Fruit fly (Drosophila melanogaster) whole organism, embryonic: ENCODE measurements around the gene Srp19.

Experiments used
- Asciz ChIP-seq: fragments of 200-800 bp; sonication (Bioruptor generic); optimal IDR thresholded peaks from 2 replicates; lab custom pipeline; 2017; ENCODE audit warnings: missing biosample characterization, mild to moderate bottlenecking, missing genetic modification characterization, missing genetic modification reagents
- Blimp-1 ChIP-seq: fragments of 200-800 bp; sonication (Bioruptor generic); optimal IDR thresholded peaks from 3 replicates; lab custom pipeline; 2018; ENCODE audit warnings: missing biosample characterization, missing genetic modification characterization, mild to moderate bottlenecking, moderate library complexity, missing genetic modification reagents
- CG11695 ChIP-seq: fragments of 200-800 bp; sonication (Bioruptor generic); IDR thresholded peaks from 3 replicates; pipeline ENCODE4 v1.3.6; 2022; ENCODE audit warnings: missing biosample characterization, missing genetic modification characterization
- CG13123 ChIP-seq: fragments of 200-800 bp; sonication (Bioruptor generic); optimal IDR thresholded peaks from 2 replicates; lab custom pipeline; 2016; ENCODE audit warnings: missing biosample characterization, missing genetic modification characterization
- CG13424 ChIP-seq: fragments of 200-800 bp; sonication (Bioruptor generic); optimal IDR thresholded peaks from 2 replicates; lab custom pipeline; 2019; ENCODE audit warnings: missing biosample characterization, mild to moderate bottlenecking, missing genetic modification characterization, moderate library complexity
- CG16779 ChIP-seq: fragments of 200-800 bp; sonication (Bioruptor generic); IDR thresholded peaks from 2 replicates; pipeline ENCODE4 v1.3.6; 2022; ENCODE audit warnings: missing biosample characterization, missing genetic modification characterization
- CG17359 ChIP-seq: fragments of 200-800 bp; sonication (Bioruptor generic); optimal IDR thresholded peaks from 3 replicates; lab custom pipeline; 2018; ENCODE audit warnings: missing biosample characterization, mild to moderate bottlenecking, missing genetic modification characterization, moderate library complexity
- CG32532 ChIP-seq: fragments of 200-800 bp; sonication (Bioruptor generic); IDR thresholded peaks from 2 replicates; pipeline ENCODE4 v1.3.6; 2022; ENCODE audit warnings: missing biosample characterization, missing genetic modification characterization
- CG32772 ChIP-seq: fragments of 200-800 bp; sonication (Bioruptor generic); IDR thresholded peaks from 2 replicates; pipeline ENCODE4 v1.3.6; 2022; ENCODE audit warnings: missing biosample characterization, missing genetic modification characterization
- CG3726 ChIP-seq: fragments of 200-800 bp; sonication (Bioruptor generic); IDR thresholded peaks from 3 replicates; pipeline ENCODE4, ENCODE4 v1.3.6; 2022; ENCODE audit warnings: missing biosample characterization, missing genetic modification characterization
- CG3847 ChIP-seq: fragments of 200-800 bp; sonication (Bioruptor generic); IDR thresholded peaks from 2 replicates; pipeline ENCODE4 v1.3.6; 2022; ENCODE audit warnings: missing biosample characterization, missing genetic modification characterization
- CG4617 ChIP-seq: fragments of 200-800 bp; sonication (Bioruptor generic); optimal IDR thresholded peaks from 3 replicates; lab custom pipeline; 2016; ENCODE audit warnings: missing biosample characterization, missing genetic modification characterization, borderline replicate concordance
- CG4730 ChIP-seq: fragments of 200-800 bp; sonication (Bioruptor generic); IDR thresholded peaks from 2 replicates; pipeline ENCODE4 v1.3.6; 2022; ENCODE audit warnings: missing biosample characterization, missing genetic modification characterization
- CG5180 ChIP-seq: fragments of 200-800 bp; sonication (Bioruptor generic); optimal IDR thresholded peaks from 3 replicates; lab custom pipeline; 2017; ENCODE audit warnings: missing biosample characterization, missing genetic modification characterization, mild to moderate bottlenecking, moderate library complexity, missing genetic modification reagents
- CG7963 ChIP-seq: fragments of 200-800 bp; sonication (Bioruptor generic); IDR thresholded peaks from 3 replicates; pipeline ENCODE4 v1.3.6; 2022; ENCODE audit warnings: missing biosample characterization, missing genetic modification characterization; ENCODE audit not compliant: partially characterized antibody
- CG8089 ChIP-seq: fragments of 200-800 bp; sonication (Bioruptor generic); optimal IDR thresholded peaks from 3 replicates; lab custom pipeline; 2016; ENCODE audit warnings: missing biosample characterization, missing genetic modification characterization
- CG8281 ChIP-seq: fragments of 200-800 bp; sonication (Bioruptor generic); optimal IDR thresholded peaks from 2 replicates; lab custom pipeline; 2018; ENCODE audit warnings: missing biosample characterization, mild to moderate bottlenecking, missing genetic modification characterization, moderate library complexity
- Doc2 ChIP-seq: fragments of 200-800 bp; sonication (Bioruptor generic); IDR thresholded peaks from 2 replicates; pipeline ENCODE4 v1.3.6; 2022; ENCODE audit warnings: missing biosample characterization, missing genetic modification characterization
- Dref ChIP-seq: fragments of 200-800 bp; sonication (Bioruptor generic); IDR thresholded peaks from 2 replicates; pipeline ENCODE4 v1.3.6; 2022; ENCODE audit warnings: missing biosample characterization, missing genetic modification characterization
- Eip74EF ChIP-seq, 2 experiments: fragments of 200-800 bp in 1 of 2; fragments of >200 bp in 1 of 2; sonication (Bioruptor generic) in 1 of 2; optimal IDR thresholded peaks; 2 replicates each; lab custom pipeline; 2017 to 2019; ENCODE audit warnings: missing biosample characterization in 2 of 2, missing genetic modification characterization in 2 of 2, mild to moderate bottlenecking in 1 of 2, moderate library complexity in 1 of 2
- Ets65A ChIP-seq: fragments of 200-800 bp; sonication (Bioruptor generic); peaks from one replicate; lab custom pipeline; 2016; ENCODE audit warnings: missing biosample characterization, missing genetic modification characterization
- Fer3 ChIP-seq: fragments of 200-800 bp; sonication (Bioruptor generic); optimal IDR thresholded peaks from 2 replicates; lab custom pipeline; 2018; ENCODE audit warnings: missing biosample characterization, mild to moderate bottlenecking, missing genetic modification characterization, moderate library complexity
- Lpt ChIP-seq: fragments of >200 bp; optimal IDR thresholded peaks from 2 replicates; lab custom pipeline; 2018; ENCODE audit warnings: missing biosample characterization, missing genetic modification characterization
- Mrtf ChIP-seq: fragments of 200-800 bp; sonication (Bioruptor generic); IDR thresholded peaks from 3 replicates; pipeline ENCODE4 v1.3.6; 2022; ENCODE audit warnings: missing biosample characterization, missing genetic modification characterization
- NFAT ChIP-seq: fragments of 200-800 bp; sonication (Bioruptor generic); IDR thresholded peaks from 2 replicates; pipeline ENCODE4 v1.3.6; 2022; ENCODE audit warnings: missing biosample characterization, missing genetic modification characterization
- Nf-YA ChIP-seq: fragments of 200-800 bp; sonication (Bioruptor generic); IDR thresholded peaks from 2 replicates; pipeline ENCODE4 v1.3.6; 2022; ENCODE audit warnings: missing biosample characterization, missing genetic modification characterization
- Ptx1 ChIP-seq: fragments of 200-800 bp; sonication (Bioruptor generic); IDR thresholded peaks from 2 replicates; pipeline ENCODE4 v1.3.6; 2022; ENCODE audit warnings: missing biosample characterization, missing genetic modification characterization
- bowl ChIP-seq: fragments of 200-800 bp; sonication (Bioruptor generic); IDR thresholded peaks from 2 replicates; pipeline ENCODE4 v1.3.6; 2022; ENCODE audit warnings: missing biosample characterization, missing genetic modification characterization
- cad ChIP-seq: fragments of >200 bp; optimal IDR thresholded peaks from 2 replicates; lab custom pipeline; 2017; ENCODE audit warnings: missing biosample characterization, missing genetic modification characterization
- chinmo ChIP-seq: fragments of 200-800 bp; sonication (Bioruptor generic); IDR thresholded peaks from 4 replicates; pipeline ENCODE4 v1.3.6; 2022; ENCODE audit warnings: missing biosample characterization, missing genetic modification characterization; ENCODE audit not compliant: partially characterized antibody
- chn ChIP-seq: fragments of 200-800 bp; sonication (Bioruptor generic); optimal IDR thresholded peaks from 2 replicates; lab custom pipeline; 2016; ENCODE audit warnings: missing biosample characterization, missing genetic modification characterization
- crol ChIP-seq: fragments of 200-800 bp; sonication (Bioruptor generic); IDR thresholded peaks from 2 replicates; pipeline ENCODE4 v1.3.6; 2022; ENCODE audit warnings: missing biosample characterization, missing genetic modification characterization
- ftz-f1 ChIP-seq: fragments of 200-800 bp; sonication (Bioruptor generic); optimal IDR thresholded peaks from 2 replicates; lab custom pipeline; 2016; ENCODE audit warnings: missing biosample characterization, missing genetic modification characterization
- grau ChIP-seq: fragments of 200-800 bp; optimal IDR thresholded peaks from 3 replicates; lab custom pipeline; 2019; ENCODE audit warnings: missing biosample characterization, mild to moderate bottlenecking, missing genetic modification characterization, moderate library complexity
- hkb ChIP-seq, 2 experiments: fragments of 200-800 bp in 1 of 2; fragments of >200 bp in 1 of 2; sonication (Bioruptor generic) in 1 of 2; IDR thresholded peaks in 1 of 2; optimal IDR thresholded peaks in 1 of 2; 2 replicates each; pipeline versions ENCODE4 v1.3.6 to Lab custom; 2017 to 2022; ENCODE audit warnings: missing biosample characterization in 1 of 2, missing genetic modification characterization in 1 of 2
- klu ChIP-seq: fragments of 200-800 bp; sonication (Bioruptor generic); IDR thresholded peaks from 2 replicates; pipeline ENCODE4 v1.3.6; 2022; ENCODE audit warnings: missing biosample characterization, missing genetic modification characterization
- lov ChIP-seq, 2 experiments: fragments of 200-800 bp in 1 of 2; fragments of >200 bp in 1 of 2; sonication (Bioruptor generic) in 1 of 2; IDR thresholded peaks in 1 of 2; optimal IDR thresholded peaks in 1 of 2; 2 replicates in 1 of 2; 3 replicates in 1 of 2; pipeline versions ENCODE4 v1.3.6 to Lab custom; 2017 to 2022; ENCODE audit warnings: missing biosample characterization in 1 of 2, missing genetic modification characterization in 1 of 2
- ro ChIP-seq: fragments of 200-800 bp; sonication (Bioruptor generic); IDR thresholded peaks from 2 replicates; pipeline ENCODE4 v1.3.6; 2022; ENCODE audit warnings: missing biosample characterization, missing genetic modification characterization
- sens ChIP-seq: fragments of 200-800 bp; sonication (Bioruptor generic); peaks from one replicate; lab custom pipeline; 2016; ENCODE audit warnings: missing biosample characterization, missing genetic modification characterization
- seq ChIP-seq: fragments of 200-800 bp; sonication (Bioruptor generic); IDR thresholded peaks from 2 replicates; pipeline ENCODE4 v1.3.6; 2022; ENCODE audit warnings: missing biosample characterization, missing genetic modification characterization
- sim ChIP-seq: fragments of 200-800 bp; sonication (Bioruptor generic); IDR thresholded peaks from 2 replicates; pipeline ENCODE4 v1.3.6; 2022; ENCODE audit warnings: missing biosample characterization, missing genetic modification characterization
- slou ChIP-seq: fragments of 200-800 bp; sonication (Bioruptor generic); optimal IDR thresholded peaks from 3 replicates; lab custom pipeline; 2016; ENCODE audit warnings: missing biosample characterization, missing genetic modification characterization
- sob ChIP-seq: fragments of 200-800 bp; sonication (Bioruptor generic); IDR thresholded peaks from 2 replicates; pipeline ENCODE4 v1.3.6; 2022; ENCODE audit warnings: missing biosample characterization, missing genetic modification characterization
- tll ChIP-seq, 2 experiments: fragments of 200-800 bp in 1 of 2; fragments of >200 bp in 1 of 2; sonication (Bioruptor generic) in 1 of 2; optimal IDR thresholded peaks; 2 replicates each; lab custom pipeline; 2017 to 2019; ENCODE audit warnings: missing biosample characterization in 2 of 2, missing genetic modification characterization in 2 of 2, mild to moderate bottlenecking in 1 of 2, moderate library complexity in 1 of 2
- wdn ChIP-seq: fragments of 200-800 bp; sonication (Bioruptor generic); IDR thresholded peaks from 2 replicates; pipeline ENCODE4 v1.3.6; 2022; ENCODE audit warnings: missing biosample characterization, missing genetic modification characterization

Gene Srp19

dm6 chr3L:7390442-7390841, 42.6 kb upstream of the Srp19 start, which contains the start of gene CG8563:
CG8563 (plus strand) TSS chr3L:7390742.
- TF ChIP-seq crol (GFP tag; lab: Robert Waterston, UW) (no peak), grau (tag; lab: Kevin White, UChicago) (no peak), Mrtf (GFP tag; lab: Robert Waterston, UW) (no peak), cad (GFP tag; lab: Kevin White, UChicago) (no peak), CG5180 (GFP tag; lab: Kevin White, UChicago) (no peak), Asciz (GFP tag; lab: Kevin White, UChicago) (no peak), CG11695 (GFP tag; lab: Robert Waterston, UW) (no peak), CG3726 (GFP tag; lab: Robert Waterston, UW) (no peak), CG3847 (GFP tag; lab: Robert Waterston, UW) (no peak), CG32532 (no peak), slou (GFP tag; lab: Kevin White, UChicago) (no peak), NFAT (GFP tag; lab: Robert Waterston, UW) (no peak), Blimp-1 (GFP tag; lab: Kevin White, UChicago) (no peak), Dref (GFP tag; lab: Robert Waterston, UW) (no peak), CG8281 (tag; lab: Kevin White, UChicago) (no peak), Ptx1 (GFP tag; lab: Robert Waterston, UW) (no peak)

DNA sequence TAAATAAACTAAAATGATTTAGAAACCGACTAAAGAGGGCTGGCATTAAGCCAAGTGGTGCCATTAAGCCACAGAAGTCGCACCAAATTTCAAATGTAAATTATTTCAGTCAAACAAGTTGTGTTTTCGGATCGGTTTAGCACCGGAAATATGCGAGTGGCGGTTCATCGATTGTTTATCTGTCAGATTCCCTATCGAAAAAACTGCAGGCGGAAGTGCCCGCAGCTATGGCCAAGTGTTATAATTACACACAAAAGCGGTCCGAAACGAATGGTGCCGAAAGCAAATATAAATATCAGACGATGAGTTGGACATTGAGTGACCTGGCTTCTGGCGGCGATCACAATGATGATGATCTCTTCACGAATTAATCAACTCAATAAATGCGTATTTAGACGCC, 42.2 kb upstream of the Srp19 start:
- TF ChIP-seq sob (no peak), ro (GFP tag; lab: Robert Waterston, UW) (no peak), chinmo (GFP tag; lab: Robert Waterston, UW) (0 out of 4 replicates have a peak, but pooled peaks have one; percentile 51), hkb (optimal IDR thresholded peaks at IDR 0.05; lab: Kevin White, UChicago) (no peak), hkb (GFP tag; IDR thresholded peaks at IDR 0.05; lab: Robert Waterston, UW) (no peak), Eip74EF (GFP tag; optimal IDR thresholded peaks at IDR 0.05; lab: Kevin White, UChicago) (peak in 1 of 2 experiments; percentile 68), Blimp-1 (GFP tag; lab: Kevin White, UChicago) (no peak)

DNA sequence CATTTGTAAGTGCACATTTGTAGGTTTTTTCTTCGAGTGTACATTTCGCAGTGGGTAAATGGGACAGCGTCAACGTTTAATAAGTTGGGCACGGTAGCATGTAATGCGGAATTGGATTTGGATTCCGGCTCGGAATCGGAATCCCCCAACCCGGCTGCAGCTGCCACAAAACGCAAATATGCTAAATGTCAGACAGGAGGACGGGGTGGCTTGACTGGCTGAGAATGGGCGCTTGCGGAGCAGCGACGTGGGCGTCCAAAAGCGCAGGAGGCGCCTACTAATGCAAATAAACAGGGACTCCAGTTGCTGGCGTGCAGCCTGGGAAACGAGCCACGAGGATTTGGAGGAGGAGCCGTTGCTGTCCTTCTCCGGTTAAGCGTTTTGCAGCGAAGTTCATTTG, 40.0 kb upstream of the Srp19 start, which contains the start of gene CG8564:
TSS of gene CG8564 (minus strand) at position 101 of the 400 bp plus-strand sequence.
- TF ChIP-seq seq (GFP tag; lab: Robert Waterston, UW) (no peak), Doc2 (no peak), CG4617 (GFP tag; lab: Kevin White, UChicago) (no peak), CG17359 (tag; lab: Kevin White, UChicago) (no peak), ftz-f1 (GFP tag; lab: Kevin White, UChicago) (no peak), sens (GFP tag; lab: Kevin White, UChicago) (no peak), lov (optimal IDR thresholded peaks at IDR 0.05; lab: Kevin White, UChicago) (no peak), lov (GFP tag; IDR thresholded peaks at IDR 0.05; lab: Robert Waterston, UW) (0 out of 3 replicates have a peak, but pooled peaks have one; percentile 37), Ets65A (peak; percentile 13)
- TF ChIP-seq, all 482 proteins: peak for 2

DNA sequence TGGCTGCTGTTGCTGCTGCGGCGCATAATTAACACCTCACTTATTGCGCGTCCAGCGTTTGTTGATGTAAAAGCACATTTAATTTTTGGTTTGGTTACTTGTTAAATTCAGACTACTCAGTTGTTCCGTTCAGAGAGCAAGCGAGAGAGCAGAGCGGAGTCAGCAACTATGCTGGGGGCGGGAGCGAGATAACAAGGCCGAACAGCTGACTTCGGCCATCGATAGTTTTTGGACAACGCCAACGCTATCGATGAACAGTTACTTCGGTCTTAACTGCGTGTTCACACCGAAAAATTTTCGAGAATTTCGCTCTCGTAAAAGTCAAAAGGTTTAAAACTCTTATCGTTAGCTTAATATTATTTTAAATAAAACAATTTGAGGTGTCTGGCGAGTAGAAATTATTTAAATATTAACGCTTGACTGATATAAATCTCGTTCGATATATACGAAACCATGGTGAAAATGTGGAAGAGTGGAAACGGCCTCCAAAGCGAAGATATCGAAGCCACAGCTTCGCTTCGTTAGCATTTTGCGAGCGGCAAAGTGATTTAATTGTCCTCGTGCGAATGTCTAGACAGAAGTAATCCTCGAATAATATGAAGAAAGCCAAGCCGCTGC, 33.6 kb upstream of the Srp19 start, which contains the start of the genes SMSr and smid:
TSS of gene SMSr (minus strand) at position 116 of the 618 bp plus-strand sequence.
TSS of gene smid (plus strand) at position 256 of the 618 bp plus-strand sequence.
- TF ChIP-seq CG8089 (GFP tag; lab: Kevin White, UChicago) (peak; percentile 47), bowl (GFP tag; lab: Robert Waterston, UW) (no peak), CG16779 (GFP tag; lab: Robert Waterston, UW) (no peak), Fer3 (peak; percentile 39), chn (GFP tag; lab: Kevin White, UChicago) (peak; percentile 54), Nf-YA (0 out of 2 replicates have a peak, but pooled peaks have one; percentile 27), klu (peak; percentile 69; the same call in 1 of the 2 replicates), CG13123 (peak; percentile 23), wdn (GFP tag; lab: Robert Waterston, UW) (no peak), CG4730 (no peak), Lpt (GFP tag; lab: Kevin White, UChicago) (no peak), CG7963 (GFP tag; lab: Robert Waterston, UW) (peak; percentile 62; the same call in 2 of the 3 replicates), CG13424 (tag; lab: Kevin White, UChicago) (peak; percentile 59), tll (GFP tag; optimal IDR thresholded peaks at IDR 0.05; lab: Kevin White, UChicago) (peak; percentile 80 to 96), CG32772 (GFP tag; lab: Robert Waterston, UW) (peak; percentile 55; the same call in 1 of the 2 replicates), sim (GFP tag; lab: Robert Waterston, UW) (no peak)
